Worm (Caenorhabditis elegans): ENCODE data around the gene sre-38.
"Not testable (repeated sequence)": the region's sequence is repeated elsewhere in the genome, so short reads cannot be mapped to it uniquely, and the experiment has no call there.

Gene sre-38

DNA sequence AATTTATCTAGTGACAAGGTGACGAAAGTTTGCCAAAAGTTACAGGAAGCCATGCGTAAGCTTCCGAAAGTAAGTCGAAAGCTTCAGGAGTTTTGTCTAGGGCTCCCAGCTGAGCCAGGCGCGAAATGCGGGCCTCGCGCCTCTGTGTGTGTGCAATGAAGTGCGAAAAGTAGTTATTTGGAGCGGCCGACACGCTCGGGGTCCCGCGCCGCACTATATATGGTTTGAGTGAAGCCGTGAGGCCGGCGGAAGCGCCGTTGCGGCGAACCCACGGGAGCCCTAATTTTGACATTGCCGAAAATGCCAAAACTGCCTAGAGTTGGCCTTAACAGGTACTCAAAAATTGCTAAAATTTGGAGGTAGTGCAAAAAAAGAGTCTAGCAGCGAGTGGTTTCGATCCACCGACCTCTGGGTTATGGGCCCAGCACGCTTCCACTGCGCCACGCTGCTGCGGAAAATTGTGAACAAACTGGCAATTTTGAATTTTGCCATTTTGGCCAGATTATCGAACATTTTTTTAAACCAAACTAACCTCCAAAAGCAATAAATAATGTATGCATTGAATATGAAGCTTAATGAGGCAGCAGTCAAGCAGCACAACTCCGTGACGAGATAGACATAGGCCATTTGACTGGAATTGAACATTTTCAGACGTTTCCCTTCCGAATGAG is 22.0 kb upstream of the sre-38 start:
- TF ChIP-seq blmp-1 (tag; optimal IDR thresholded peaks at IDR 0.05) (no peak), tbx-8 (GFP tag; optimal IDR thresholded peaks at IDR 0.05) (no peak), ces-1 (GFP tag; optimal IDR thresholded peaks at IDR 0.05) (no peak), sptf-1 (tag; optimal IDR thresholded peaks at IDR 0.05) (no peak), nhr-237 (tag; optimal IDR thresholded peaks at IDR 0.05) (no peak)

DNA sequence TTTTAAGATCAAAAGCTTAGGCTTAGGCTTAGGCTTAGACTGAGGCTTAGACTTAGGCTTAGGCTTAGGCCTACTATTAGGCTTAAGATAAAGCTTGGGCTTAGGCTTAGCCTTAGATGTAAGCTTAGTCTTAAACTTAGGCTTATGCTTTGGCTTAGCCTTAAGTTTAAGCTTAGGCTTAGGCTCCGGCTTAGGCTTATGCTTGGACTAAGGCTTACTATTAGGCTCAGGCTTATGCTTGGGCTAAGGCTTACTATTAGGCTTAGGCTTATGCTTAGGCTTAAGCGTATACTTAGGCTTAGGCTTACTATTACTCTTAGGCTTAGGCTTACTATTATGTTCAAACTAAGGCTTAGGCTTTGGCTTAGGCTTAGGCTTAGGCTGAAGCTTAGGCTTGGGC is 20.7 kb upstream of the sre-38 start:
- TF ChIP-seq sptf-1 (tag; optimal IDR thresholded peaks at IDR 0.05) (no peak), ham-2 (GFP tag; optimal IDR thresholded peaks at IDR 0.05) (peak; percentile 65), nhr-28 (tag; optimal IDR thresholded peaks at IDR 0.05) (no peak), nhr-12 (tag; optimal IDR thresholded peaks at IDR 0.05) (no peak), mab-5 (tag; optimal IDR thresholded peaks at IDR 0.05) (no peak), nhr-76 (tag; optimal IDR thresholded peaks at IDR 0.05) (no peak)

DNA sequence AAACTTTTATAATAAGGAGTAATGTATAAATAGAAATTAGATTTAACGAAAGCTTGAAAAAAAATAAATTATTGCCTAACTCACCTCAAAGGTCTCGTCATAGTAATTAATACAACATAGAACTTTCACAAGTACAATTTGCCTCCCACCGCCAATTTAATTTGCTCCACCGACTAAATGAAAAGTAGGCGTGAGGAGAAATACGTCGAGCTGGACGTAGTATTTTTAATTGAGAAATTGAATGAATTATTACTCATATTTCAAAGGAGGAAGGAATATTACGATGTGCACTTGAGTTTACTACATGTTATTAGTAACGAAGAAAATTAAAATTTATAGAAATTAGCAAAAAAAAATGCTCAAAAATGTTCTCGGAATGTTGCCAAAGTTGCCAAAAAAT is 18.9 kb upstream of the sre-38 start, which contains the start of gene Y57A10C.9:
Gene Y57A10C.9, minus strand, starts transcription at position 101 of the 400 bp plus-strand sequence.
- no peak for TF ChIP-seq elt-1 (tag; optimal IDR thresholded peaks at IDR 0.05; ENCODE audit: borderline replicate concordance, insufficient read depth)
- no peak for TF ChIP-seq ceh-43 (GFP tag; optimal IDR thresholded peaks at IDR 0.05)
- no peak for TF ChIP-seq nhr-76 (tag; optimal IDR thresholded peaks at IDR 0.05)
- no peak for TF ChIP-seq mls-2 (tag; optimal IDR thresholded peaks at IDR 0.05)
- no peak for TF ChIP-seq flh-1 (GFP tag; optimal IDR thresholded peaks at IDR 0.05)
- no peak for TF ChIP-seq ztf-11 (tag; optimal IDR thresholded peaks at IDR 0.05)

DNA sequence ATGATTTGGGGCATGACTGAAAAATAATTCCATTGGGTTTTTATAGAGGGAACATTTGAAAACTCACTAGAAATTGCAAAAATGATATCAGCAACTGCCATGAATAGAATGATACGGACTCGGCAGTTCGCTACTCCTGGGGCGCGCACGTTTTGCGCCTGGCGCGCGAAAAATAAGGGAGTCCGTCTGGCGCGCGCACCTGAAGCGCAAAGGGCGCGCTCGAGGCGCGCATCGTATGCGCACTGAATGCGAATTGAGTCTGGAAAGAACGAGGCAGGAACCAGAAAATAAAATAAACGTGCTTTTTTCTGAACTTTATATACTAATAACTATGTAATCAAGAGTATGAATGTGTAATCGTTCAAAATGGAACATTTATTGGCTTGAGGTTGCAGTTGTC is 16.2 kb upstream of the sre-38 start, which contains the start of gene Y57A10C.10:
Gene Y57A10C.10, minus strand, starts transcription at position 101 of the 400 bp plus-strand sequence.
- TF ChIP-seq unc-120 (tag; optimal IDR thresholded peaks at IDR 0.05; ENCODE audit: poor library complexity, severe bottlenecking); blmp-1 (tag; optimal IDR thresholded peaks at IDR 0.05); elt-1 (tag; optimal IDR thresholded peaks at IDR 0.05; ENCODE audit: borderline replicate concordance, insufficient read depth): not testable (repeated sequence)

DNA sequence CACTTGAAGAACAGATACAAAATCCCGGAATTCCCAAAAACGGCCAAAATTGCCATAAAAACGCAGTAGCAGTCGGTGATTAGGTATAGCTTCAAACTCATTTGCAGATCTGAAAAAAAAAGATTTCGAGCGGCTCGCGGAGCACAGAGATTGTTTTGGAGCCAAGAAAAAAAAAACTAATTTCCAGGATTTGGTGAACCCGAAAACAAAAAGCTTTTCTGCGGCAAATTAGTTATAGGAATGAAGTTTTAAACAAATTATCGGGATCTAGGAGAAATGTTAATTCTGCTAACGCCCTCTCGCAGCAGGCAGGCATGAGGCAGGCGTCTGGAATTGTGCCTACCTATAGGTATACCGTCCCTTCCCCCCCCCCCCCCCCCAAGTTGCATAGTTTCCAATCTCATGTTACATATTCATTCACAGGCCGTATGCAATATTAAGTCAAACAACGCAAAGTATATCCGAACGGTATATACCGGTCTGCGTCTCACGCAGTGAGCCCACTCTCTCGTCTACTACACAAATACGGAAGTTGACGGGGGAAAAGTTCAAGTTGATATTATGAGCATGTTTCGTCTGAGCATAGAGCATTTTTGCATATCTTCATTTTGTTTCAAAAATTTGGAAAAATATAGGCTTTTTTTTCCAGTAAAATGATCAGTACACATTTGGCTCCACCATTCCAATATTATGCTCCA is 12.5 kb upstream of the sre-38 start, which contains the start of the genes W05H5.1 and pitr-6:
Gene W05H5.1, minus strand, starts transcription at position 101 of the 698 bp plus-strand sequence.
Gene pitr-6, plus strand, starts transcription at position 648 of the 698 bp plus-strand sequence.
- TF ChIP-seq unc-62 (GFP tag; optimal IDR thresholded peaks at IDR 0.05) (no peak), pha-4 (tag; optimal IDR thresholded peaks at IDR 0.05) (peak; percentile 14)

DNA sequence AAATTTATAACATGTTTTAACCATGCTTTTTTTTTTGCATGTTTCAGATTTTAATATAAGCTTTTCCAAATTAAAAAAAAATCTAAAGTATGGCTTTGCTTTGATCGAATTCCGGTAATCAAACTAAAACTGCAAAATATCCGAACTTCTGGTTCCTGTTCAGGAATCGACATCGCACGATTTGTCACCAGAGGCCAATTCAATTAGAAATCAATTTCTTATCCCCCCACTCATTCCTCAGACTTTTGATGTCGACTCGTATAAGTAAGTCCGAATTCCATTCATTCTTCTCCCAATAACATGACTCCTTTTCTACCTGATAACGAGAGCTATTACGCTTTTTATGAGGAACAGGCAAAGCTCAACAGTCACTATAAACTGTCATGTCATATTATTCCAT is 9.1 kb upstream of the sre-38 start, which contains the start of gene srh-27:
Gene srh-27, plus strand, starts transcription at position 301 of the 400 bp plus-strand sequence.
- TF ChIP-seq nhr-76 (tag; optimal IDR thresholded peaks at IDR 0.05) (no peak), pha-4 (tag; optimal IDR thresholded peaks at IDR 0.05) (no peak), elt-3 (tag; optimal IDR thresholded peaks at IDR 0.05) (no peak)

DNA sequence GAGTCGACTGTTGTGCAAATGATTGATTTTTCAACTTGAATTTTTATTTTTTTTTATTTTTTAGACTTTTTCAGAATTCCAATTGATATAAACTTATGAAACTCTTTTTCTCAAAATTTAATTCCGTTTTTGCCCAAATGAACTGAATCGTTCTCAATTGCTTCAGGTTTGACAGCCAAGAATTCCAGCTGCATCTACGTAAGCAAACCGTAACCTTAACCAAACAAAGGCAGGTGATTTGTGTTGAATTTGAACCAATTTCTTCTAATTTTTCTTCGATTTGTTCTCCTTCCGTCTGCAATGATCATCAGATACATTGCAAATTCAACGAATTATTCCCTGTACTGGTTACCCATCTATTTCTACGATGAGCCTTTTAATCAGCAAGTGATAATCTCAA is 7.5 kb upstream of the sre-38 start, which contains the start of gene sre-34:
Gene sre-34, plus strand, starts transcription at position 301 of the 400 bp plus-strand sequence.
- no peak for TF ChIP-seq mls-2 (tag; optimal IDR thresholded peaks at IDR 0.05)
- TF ChIP-seq unc-120 (tag; optimal IDR thresholded peaks at IDR 0.05; ENCODE audit: poor library complexity, severe bottlenecking): no peak
- TF ChIP-seq nhr-2 (tag; optimal IDR thresholded peaks at IDR 0.05): no peak
- TF ChIP-seq sem-2 (GFP tag; optimal IDR thresholded peaks at IDR 0.05): no peak
- TF ChIP-seq sptf-1 (tag; optimal IDR thresholded peaks at IDR 0.05): no peak
- TF ChIP-seq nhr-76 (tag; optimal IDR thresholded peaks at IDR 0.05): no peak
- TF ChIP-seq elt-1 (tag; optimal IDR thresholded peaks at IDR 0.05; ENCODE audit: borderline replicate concordance, insufficient read depth): no peak
- TF ChIP-seq ceh-43 (GFP tag; optimal IDR thresholded peaks at IDR 0.05): no peak
- no peak for TF ChIP-seq nhr-12 (tag; optimal IDR thresholded peaks at IDR 0.05)
- no peak for TF ChIP-seq blmp-1 (tag; optimal IDR thresholded peaks at IDR 0.05)
- TF ChIP-seq ceh-39 (tag; optimal IDR thresholded peaks at IDR 0.05): no peak
- no peak for TF ChIP-seq M03D4.4 (tag; optimal IDR thresholded peaks at IDR 0.05)
- no peak for TF ChIP-seq unc-39 (tag; optimal IDR thresholded peaks at IDR 0.05)
- no peak for TF ChIP-seq tbx-8 (GFP tag; optimal IDR thresholded peaks at IDR 0.05)
- no peak for TF ChIP-seq nhr-237 (tag; optimal IDR thresholded peaks at IDR 0.05)
- TF ChIP-seq nhr-28 (tag; optimal IDR thresholded peaks at IDR 0.05): no peak
- TF ChIP-seq snpc-4 (tag; optimal IDR thresholded peaks at IDR 0.05): no peak
- no peak for TF ChIP-seq ceh-83 (GFP tag; optimal IDR thresholded peaks at IDR 0.05)
